Worm (Caenorhabditis elegans) whole organism, L4/young adult: ENCODE data around the gene F07G6.10.
"Not testable (repeated sequence)": the region's sequence is repeated elsewhere in the genome, so short reads cannot be mapped to it uniquely, and the experiment has no call there.

Experiments used
- W03F9.2 ChIP-seq: fragments of 150-350 bp; optimal IDR thresholded peaks from 2 replicates; lab custom pipeline; 2014; ENCODE audit warnings: missing biosample characterization, missing genetic modification characterization
- him-1 ChIP-seq: sonication (generic microtip); optimal IDR thresholded peaks from 2 replicates; lab custom pipeline; 2016; ENCODE audit warnings: missing genotype, missing genetic modification reagents, missing genetic modification characterization, missing compliant biosample characterization

DNA sequence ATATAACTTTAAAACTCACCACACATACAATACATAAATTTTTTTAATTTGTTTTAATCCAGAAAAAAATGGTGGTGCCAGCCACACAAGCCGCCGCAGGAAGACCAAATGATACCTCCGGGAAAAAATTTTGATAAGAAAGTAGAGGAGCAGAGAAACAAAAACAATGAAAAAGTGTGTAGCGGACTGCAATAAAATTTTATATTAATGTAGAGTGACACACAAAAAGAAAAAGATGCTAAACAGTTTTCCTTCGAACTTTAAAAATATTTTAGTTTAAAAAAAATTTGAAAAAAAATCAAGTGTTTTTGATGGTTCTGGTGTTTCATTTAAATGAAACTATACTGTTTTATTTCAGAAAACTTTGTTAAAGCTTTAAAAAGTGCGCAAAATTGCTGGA is 47.7 kb upstream of the F07G6.10 start, which contains the start of gene C36C9.12:
- not testable (repeated sequence) for TF ChIP-seq W03F9.2; him-1 (tag; lab: Kevin White, UChicago)
